Worm (Caenorhabditis elegans) whole organism, young adult: ENCODE results near the gene W05B10.4.

Source experiments
- F22D6.2 ChIP-seq: sonication (generic microtip); optimal IDR thresholded peaks from 2 replicates; lab custom pipeline; 2016; ENCODE audit warnings: mild to moderate bottlenecking, missing genetic modification characterization, missing compliant biosample characterization
- Y95B8A.8 ChIP-seq: fragments of 200-800 bp; sonication (Bioruptor generic); IDR thresholded peaks from 2 replicates; pipeline ENCODE4 v1.3.6; 2022; ENCODE audit warnings: missing genetic modification reagents, missing genetic modification characterization, missing compliant biosample characterization
- lin-35 ChIP-seq, 3 experiments: fragments of 150-350 bp in 2 of 3; sonication (generic microtip) in 1 of 3; optimal IDR thresholded peaks; 2 replicates each; lab custom pipeline; 2014 to 2018; ENCODE audit warnings: missing biosample characterization in 3 of 3, missing genetic modification characterization in 3 of 3, missing genetic modification reagents in 3 of 3
- rec-8 ChIP-seq, 2 experiments: sonication (generic microtip); optimal IDR thresholded peaks; 2 replicates each; lab custom pipeline; 2016; ENCODE audit warnings: mild to moderate bottlenecking in 2 of 2, missing genetic modification characterization in 2 of 2, missing genetic modification reagents in 2 of 2, missing genotype in 2 of 2, missing biosample characterization in 1 of 2, missing compliant biosample characterization in 1 of 2, moderate library complexity in 1 of 2
- rpc-1 ChIP-seq, 2 experiments: fragments of 150-350 bp in 1 of 2; sonication (generic microtip) in 1 of 2; optimal IDR thresholded peaks; 2 replicates each; lab custom pipeline; 2014 to 2018; ENCODE audit warnings: missing biosample characterization in 1 of 2, missing genetic modification characterization in 1 of 2, missing genetic modification reagents in 1 of 2, missing genotype in 1 of 2

- TF ChIP-seq F22D6.2 (no peak), rec-8 (tag; optimal IDR thresholded peaks at IDR 0.05; lab: Kevin White, UChicago) (no peak), lin-35 (GFP tag; optimal IDR thresholded peaks at IDR 0.05; lab: Kevin White, UChicago) (no peak), rpc-1 (optimal IDR thresholded peaks at IDR 0.05; lab: Kevin White, UChicago) (no peak), rpc-1 (tag; optimal IDR thresholded peaks at IDR 0.05; lab: Kevin White, UChicago) (no peak), Y95B8A.8 (GFP tag; lab: Robert Waterston, UW) (no peak)
These were observed 31.8 kb upstream of the W05B10.4 start for ce11 chrV:12636248-12636647.
